Worm (Caenorhabditis elegans) whole organism, late embryonic: ENCODE measurements around the gene C49A9.6.

Experiments
- ahr-1 ChIP-seq: sonication (generic microtip); optimal IDR thresholded peaks from 2 replicates; lab custom pipeline; 2016; ENCODE audit warnings: missing genetic modification characterization, missing compliant biosample characterization
- ceh-14 ChIP-seq: sonication (generic microtip); optimal IDR thresholded peaks from 2 replicates; lab custom pipeline; 2016; ENCODE audit warnings: missing genotype, missing genetic modification characterization, missing compliant biosample characterization
- ceh-9 ChIP-seq: sonication (generic microtip); optimal IDR thresholded peaks from 2 replicates; lab custom pipeline; 2016; ENCODE audit warnings: mild to moderate bottlenecking, missing genetic modification characterization, inconsistent platforms, missing compliant biosample characterization
- elt-2 ChIP-seq: sonication (generic microtip); optimal IDR thresholded peaks from 2 replicates; lab custom pipeline; 2016; ENCODE audit warnings: missing genetic modification reagents, missing genetic modification characterization, missing compliant biosample characterization
- hlh-15 ChIP-seq: sonication (generic microtip); optimal IDR thresholded peaks from 2 replicates; lab custom pipeline; 2016; ENCODE audit warnings: missing genetic modification characterization, missing compliant biosample characterization
- hlh-30 ChIP-seq: sonication (generic microtip); optimal IDR thresholded peaks from 2 replicates; lab custom pipeline; 2017; ENCODE audit warnings: antibody characterized with exemption, missing genetic modification characterization, missing compliant biosample characterization; ENCODE audit not compliant: insufficient read depth
- nhr-11 ChIP-seq: fragments of 150-350 bp; optimal IDR thresholded peaks from 2 replicates; lab custom pipeline; 2014; ENCODE audit warnings: missing biosample characterization, missing genetic modification characterization
- rnt-1 ChIP-seq: sonication (generic microtip); optimal IDR thresholded peaks from 2 replicates; lab custom pipeline; 2016; ENCODE audit warnings: missing genetic modification characterization, missing compliant biosample characterization
- sox-2 ChIP-seq: fragments of 200-800 bp; sonication (Bioruptor generic); IDR thresholded peaks from 2 replicates; pipeline ENCODE4 v1.3.6; 2022; ENCODE audit warnings: missing genetic modification reagents, missing genetic modification characterization, missing compliant biosample characterization
- unc-42 ChIP-seq: sonication (generic microtip); optimal IDR thresholded peaks from 2 replicates; lab custom pipeline; 2016; ENCODE audit warnings: missing genotype, missing genetic modification characterization, missing compliant biosample characterization
- unc-86 ChIP-seq: sonication (generic microtip); optimal IDR thresholded peaks from 2 replicates; lab custom pipeline; 2016; ENCODE audit warnings: missing genetic modification characterization, missing compliant biosample characterization

- TF ChIP-seq hlh-30 (tag; lab: Kevin White, UChicago) (no peak), ahr-1 (no peak), unc-86 (tag; lab: Kevin White, UChicago) (no peak), elt-2 (no peak), hlh-15 (no peak), sox-2 (no peak), ceh-9 (tag; lab: Kevin White, UChicago) (no peak), nhr-11 (no peak), unc-42 (tag; lab: Kevin White, UChicago) (no peak), rnt-1 (tag; lab: Kevin White, UChicago) (no peak), ceh-14 (tag; lab: Kevin White, UChicago) (no peak)
Observed at ce11 chrIV:6183757-6184156, 27.0 kb upstream of the C49A9.6 start, which contains the start of gene unc-77.
